Worm (Caenorhabditis elegans) whole organism, early embryonic: ENCODE data around the gene frk-1.

ENCODE experiments used
- aly-1 ChIP-seq: sonication (generic microtip); optimal IDR thresholded peaks from 2 replicates; lab custom pipeline; 2016; ENCODE audit warnings: missing genetic modification characterization, missing compliant biosample characterization
- ceh-13 ChIP-seq: fragments of 200-800 bp; sonication (Bioruptor generic); optimal IDR thresholded peaks from 2 replicates; lab custom pipeline; 2018; ENCODE audit warnings: mild to moderate bottlenecking, missing genetic modification characterization, missing compliant biosample characterization
- flt-1 ChIP-seq: fragments of 200-800 bp; sonication (Bioruptor generic); IDR thresholded peaks from 2 replicates; pipeline ENCODE4 v1.3.6; 2022; ENCODE audit warnings: missing genetic modification characterization, missing compliant biosample characterization
- scrt-1 ChIP-seq: fragments of 200-800 bp; sonication (Bioruptor generic); IDR thresholded peaks from 2 replicates; pipeline ENCODE4 v1.3.6; 2022; ENCODE audit warnings: missing genetic modification characterization, missing compliant biosample characterization

DNA sequence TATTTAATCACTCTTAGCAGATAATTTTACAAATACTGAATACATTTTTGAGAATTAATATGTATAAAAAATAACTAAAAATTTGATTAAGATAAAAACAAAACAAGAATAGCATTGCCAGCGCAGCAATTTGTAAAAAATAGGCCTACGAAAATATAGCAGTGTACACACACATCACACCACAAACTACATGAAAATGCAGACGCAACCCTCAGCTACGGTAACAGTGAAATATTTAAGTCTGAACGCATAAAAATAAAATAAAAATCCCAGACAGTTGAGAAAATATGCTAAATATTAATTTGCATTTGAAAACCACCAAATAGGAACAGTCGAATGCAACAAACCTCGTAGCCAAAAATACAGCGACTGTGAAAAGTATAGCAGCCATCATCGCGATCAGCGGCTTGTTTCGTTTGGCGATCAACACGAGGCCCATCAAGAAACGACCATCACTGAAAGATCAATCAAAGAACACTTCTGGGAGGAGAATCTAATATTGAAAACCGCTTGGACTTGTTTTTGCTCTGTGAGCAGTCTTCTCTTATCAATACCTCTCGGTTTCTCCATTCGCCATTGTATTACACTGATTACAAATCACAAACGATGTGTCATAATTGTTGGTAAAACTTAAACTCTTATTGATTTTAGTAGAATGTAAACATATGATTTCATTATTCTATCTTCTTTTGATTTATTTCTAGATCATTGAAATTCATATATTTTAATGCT lies 44.3 kb upstream of the frk-1 start, which contains the start of gene pyp-1:
- TF ChIP-seq scrt-1 (GFP tag; lab: Robert Waterston, UW) (no peak), aly-1 (tag; lab: Kevin White, UChicago) (no peak), ceh-13 (no peak), flt-1 (GFP tag; lab: Robert Waterston, UW) (no peak)
